Worm (Caenorhabditis elegans) whole organism, L2 larva: ENCODE measurements around the gene T05C3.2.
A peak's percentile ranks its signal among the peaks of the same experiment; 100 is the strongest.

Source experiments
- F13H6.1 ChIP-seq: sonication (generic microtip); optimal IDR thresholded peaks from 2 replicates; lab custom pipeline; 2016; ENCODE audit warnings: missing genetic modification characterization, missing compliant biosample characterization
- R02D3.7 ChIP-seq: fragments of 150-350 bp; optimal IDR thresholded peaks from 2 replicates; lab custom pipeline; 2014; ENCODE audit warnings: missing biosample characterization, missing genetic modification characterization
- Y55F3AM.14 ChIP-seq: fragments of 200-800 bp; sonication (Bioruptor generic); optimal IDR thresholded peaks from 2 replicates; lab custom pipeline; 2018; ENCODE audit warnings: mild to moderate bottlenecking, missing genetic modification characterization, missing compliant biosample characterization
- ZK546.5 ChIP-seq: sonication (generic microtip); optimal IDR thresholded peaks from 2 replicates; lab custom pipeline; 2017; ENCODE audit warnings: missing biosample characterization, missing genetic modification characterization
- alr-1 ChIP-seq: fragments of 150-350 bp; optimal IDR thresholded peaks from 2 replicates; lab custom pipeline; 2014; ENCODE audit warnings: missing biosample characterization, missing genetic modification characterization
- aly-2 ChIP-seq: fragments of 150-350 bp; optimal IDR thresholded peaks from 2 replicates; lab custom pipeline; 2014; ENCODE audit warnings: missing biosample characterization, missing genetic modification characterization
- ama-1 ChIP-seq: fragments of 150-350 bp; optimal IDR thresholded peaks from 2 replicates; lab custom pipeline; 2018; ENCODE audit warnings: inconsistent platforms
- ceh-16 ChIP-seq: fragments of 150-350 bp; optimal IDR thresholded peaks from 2 replicates; lab custom pipeline; 2014; ENCODE audit warnings: missing biosample characterization, missing genetic modification characterization
- ceh-82 ChIP-seq: fragments of 150-350 bp; optimal IDR thresholded peaks from 2 replicates; lab custom pipeline; 2014; ENCODE audit warnings: missing biosample characterization, missing genetic modification characterization
- crh-2 ChIP-seq: sonication (generic microtip); optimal IDR thresholded peaks from 2 replicates; lab custom pipeline; 2017; ENCODE audit warnings: missing biosample characterization, missing genetic modification characterization
- egl-27 ChIP-seq: sonication (generic microtip); optimal IDR thresholded peaks from 3 replicates; lab custom pipeline; 2017; ENCODE audit warnings: missing biosample characterization, missing genetic modification reagents, missing genetic modification characterization
- elt-1 ChIP-seq: fragments of 150-350 bp; optimal IDR thresholded peaks from 2 replicates; lab custom pipeline; 2014; ENCODE audit warnings: missing biosample characterization, missing genetic modification characterization
- lin-11 ChIP-seq: fragments of 150-350 bp; sonication (generic microtip); optimal IDR thresholded peaks from 2 replicates; lab custom pipeline; 2014; ENCODE audit warnings: missing biosample characterization, missing genetic modification characterization, inconsistent platforms, mixed read lengths
- lsy-2 ChIP-seq, 2 experiments: fragments of 150-350 bp in 1 of 2; sonication (generic microtip) in 1 of 2; optimal IDR thresholded peaks; 2 replicates each; lab custom pipeline; 2014 to 2017; ENCODE audit warnings: missing biosample characterization in 2 of 2, missing genetic modification characterization in 2 of 2
- mab-5 ChIP-seq: fragments of 150-350 bp; optimal IDR thresholded peaks from 2 replicates; lab custom pipeline; 2014; ENCODE audit warnings: missing biosample characterization, missing genetic modification characterization
- mdl-1 ChIP-seq, 2 experiments: fragments of 150-350 bp in 1 of 2; sonication (generic microtip) in 1 of 2; optimal IDR thresholded peaks; 2 replicates each; lab custom pipeline; 2017; ENCODE audit warnings: missing biosample characterization in 2 of 2, missing genetic modification characterization in 2 of 2
- nhr-10 ChIP-seq: sonication (generic microtip); optimal IDR thresholded peaks from 2 replicates; lab custom pipeline; 2017; ENCODE audit warnings: missing biosample characterization, missing genetic modification characterization
- nhr-12 ChIP-seq: fragments of 150-350 bp; optimal IDR thresholded peaks from 2 replicates; lab custom pipeline; 2014; ENCODE audit warnings: missing biosample characterization, missing genetic modification characterization
- nhr-21 ChIP-seq: fragments of 150-350 bp; optimal IDR thresholded peaks from 2 replicates; lab custom pipeline; 2014; ENCODE audit warnings: missing biosample characterization, missing genetic modification characterization
- nhr-23 ChIP-seq: fragments of 150-350 bp; optimal IDR thresholded peaks from 2 replicates; lab custom pipeline; 2014; ENCODE audit warnings: missing biosample characterization, missing genetic modification reagents, missing genetic modification characterization
- nhr-237 ChIP-seq: fragments of 150-350 bp; optimal IDR thresholded peaks from 2 replicates; lab custom pipeline; 2014; ENCODE audit warnings: missing biosample characterization, missing genetic modification characterization
- nhr-25 ChIP-seq: fragments of 150-350 bp; sonication (generic microtip); optimal IDR thresholded peaks from 3 replicates; lab custom pipeline; 2014; ENCODE audit warnings: missing biosample characterization, missing genetic modification characterization
- nhr-6 ChIP-seq: fragments of 150-350 bp; optimal IDR thresholded peaks from 2 replicates; lab custom pipeline; 2014; ENCODE audit warnings: missing biosample characterization, missing genetic modification characterization
- peb-1 ChIP-seq: fragments of 150-350 bp; optimal IDR thresholded peaks from 2 replicates; lab custom pipeline; 2014; ENCODE audit warnings: missing biosample characterization, missing genetic modification characterization
- sem-4 ChIP-seq: fragments of 150-350 bp; optimal IDR thresholded peaks from 2 replicates; lab custom pipeline; 2014; ENCODE audit warnings: missing biosample characterization, missing genetic modification reagents, missing genetic modification characterization
- skn-1 ChIP-seq: sonication (generic microtip); optimal IDR thresholded peaks from 2 replicates; lab custom pipeline; 2017; ENCODE audit warnings: missing biosample characterization, missing genetic modification characterization
- snpc-4 ChIP-seq: fragments of 150-350 bp; optimal IDR thresholded peaks from 2 replicates; lab custom pipeline; 2014; ENCODE audit warnings: missing biosample characterization, missing genetic modification characterization
- unc-55 ChIP-seq: fragments of 150-350 bp; sonication (generic microtip); optimal IDR thresholded peaks from 3 replicates; lab custom pipeline; 2014; ENCODE audit warnings: missing biosample characterization, missing genetic modification reagents, missing genetic modification characterization
- unc-62 ChIP-seq: fragments of 150-350 bp; optimal IDR thresholded peaks from 2 replicates; lab custom pipeline; 2014; ENCODE audit warnings: missing biosample characterization, missing genetic modification reagents, missing genetic modification characterization
- zag-1 ChIP-seq: fragments of 150-350 bp; optimal IDR thresholded peaks from 2 replicates; lab custom pipeline; 2014; ENCODE audit warnings: missing biosample characterization, missing genetic modification characterization
- ztf-1 ChIP-seq: fragments of 200-800 bp; sonication (Bioruptor generic); conservative IDR thresholded peaks from 2 replicates; pipeline ENCODE4 v1.3.6; 2022; ENCODE audit warnings: missing genetic modification characterization, missing compliant biosample characterization
- ztf-11 ChIP-seq: sonication (generic microtip); optimal IDR thresholded peaks from 2 replicates; lab custom pipeline; 2017; ENCODE audit warnings: missing biosample characterization, missing genetic modification characterization
- ztf-4 ChIP-seq: fragments of 150-350 bp; optimal IDR thresholded peaks from 2 replicates; lab custom pipeline; 2014; ENCODE audit warnings: missing biosample characterization, missing genetic modification characterization

Gene T05C3.2

ce11 chrV:5477719-5478118 is 15.8 kb upstream of the T05C3.2 start:
- TF ChIP-seq nhr-25 (tag; lab: Kevin White, UChicago) (no peak), unc-55 (GFP tag; lab: Kevin White, UChicago) (peak; percentile 20)

DNA sequence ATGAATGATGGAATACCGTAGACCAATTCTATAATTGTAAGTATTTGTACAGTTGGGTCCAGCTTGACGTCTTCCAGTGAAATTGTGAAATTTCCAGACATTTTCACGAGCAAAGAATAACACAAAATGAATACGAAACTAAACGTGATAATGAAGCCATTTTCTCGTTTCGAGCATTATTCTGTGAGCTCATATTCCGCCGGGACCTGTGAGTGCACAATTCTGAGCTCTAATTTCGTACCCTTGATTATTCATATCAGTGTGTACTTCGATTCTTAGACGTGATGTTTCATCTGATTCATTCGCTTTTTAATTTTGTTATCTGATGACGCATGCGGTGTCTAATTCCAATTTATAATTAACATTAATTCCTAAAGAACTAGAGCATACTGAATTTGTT is 11.2 kb upstream of the T05C3.2 start, which contains the start of gene srg-66:
Gene srg-66 (minus strand): TSS at position 101 of the 400 bp plus-strand sequence.
- no peak for TF ChIP-seq zag-1 (tag; lab: Kevin White, UChicago)
- TF ChIP-seq lsy-2 (tag; optimal IDR thresholded peaks at IDR 0.05; lab: Kevin White, UChicago) = no peak
- no peak for TF ChIP-seq skn-1
- TF ChIP-seq peb-1 (tag; lab: Kevin White, UChicago) = no peak
- TF ChIP-seq ceh-82 = no peak

DNA sequence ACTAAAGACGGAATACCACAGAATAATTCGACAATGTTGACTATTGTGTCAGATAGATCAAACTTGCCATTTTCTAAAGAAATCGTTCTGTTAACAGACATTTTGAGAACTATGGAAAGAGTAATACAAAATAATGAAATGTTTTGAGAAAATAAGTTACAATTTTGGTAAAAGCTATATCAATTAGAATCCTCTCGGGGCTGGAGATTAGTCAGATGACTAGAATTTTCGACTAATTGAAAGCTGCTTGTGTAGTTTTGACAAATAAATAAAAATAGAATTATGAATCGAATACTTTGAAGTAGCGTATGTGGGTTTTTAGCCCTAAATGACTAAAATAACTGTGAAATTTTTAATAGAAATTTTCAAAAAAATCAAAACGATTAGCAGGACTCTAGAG is 8.7 kb upstream of the T05C3.2 start, which contains the start of gene srg-65:
Gene srg-65 (minus strand): TSS at position 101 of the 400 bp plus-strand sequence.
- TF ChIP-seq nhr-10 (tag; lab: Kevin White, UChicago) (no peak), unc-55 (GFP tag; lab: Kevin White, UChicago) (no peak), egl-27 (tag; lab: Kevin White, UChicago) (no peak), mab-5 (tag; lab: Kevin White, UChicago) (no peak), R02D3.7 (tag; lab: Kevin White, UChicago) (no peak), snpc-4 (tag; lab: Kevin White, UChicago) (no peak), ztf-1 (GFP tag; lab: Robert Waterston, UW) (no peak), ztf-4 (tag; lab: Kevin White, UChicago) (no peak), skn-1 (no peak), ztf-11 (no peak), nhr-25 (tag; lab: Kevin White, UChicago) (no peak)

DNA sequence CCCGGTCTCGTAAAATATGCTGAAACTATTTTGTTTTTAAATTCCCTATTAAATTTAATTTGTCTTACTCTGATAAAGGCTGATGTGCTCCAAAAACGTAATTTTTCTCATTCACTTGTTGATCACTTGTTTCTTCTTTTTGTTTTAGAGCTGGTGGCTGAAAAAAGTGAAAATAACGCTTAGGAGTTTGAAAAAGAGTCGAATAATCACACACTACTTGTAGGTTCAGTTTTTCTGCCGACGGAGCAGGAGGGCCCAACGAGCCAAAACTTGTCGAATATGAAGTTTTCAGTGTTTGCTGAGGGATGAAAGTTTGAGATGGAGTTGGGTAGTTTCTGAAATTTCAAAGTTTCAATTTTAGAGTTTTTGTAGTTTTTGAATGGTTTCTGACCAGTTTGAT is 6.4 kb upstream of the T05C3.2 start:
- TF ChIP-seq nhr-23 (tag; lab: Kevin White, UChicago) (no peak), ztf-4 (tag; lab: Kevin White, UChicago) (no peak), Y55F3AM.14 (GFP tag; lab: Kevin White, UChicago) (no peak), nhr-21 (tag; lab: Kevin White, UChicago) (no peak), unc-62 (GFP tag; lab: Kevin White, UChicago) (no peak), R02D3.7 (tag; lab: Kevin White, UChicago) (no peak), snpc-4 (tag; lab: Kevin White, UChicago) (no peak), zag-1 (tag; lab: Kevin White, UChicago) (no peak), ama-1 (no peak), F13H6.1 (no peak), sem-4 (tag; lab: Kevin White, UChicago) (no peak), crh-2 (tag; lab: Kevin White, UChicago) (no peak), elt-1 (tag; lab: Kevin White, UChicago) (no peak), nhr-12 (no peak), egl-27 (tag; lab: Kevin White, UChicago) (no peak)
- TF ChIP-seq, all 48 proteins: peak for 0

- TF ChIP-seq ceh-16 (no peak), ZK546.5 (tag; lab: Kevin White, UChicago) (no peak), aly-2 (no peak), nhr-23 (tag; lab: Kevin White, UChicago) (no peak), peb-1 (tag; lab: Kevin White, UChicago) (no peak), unc-55 (GFP tag; lab: Kevin White, UChicago) (no peak), F13H6.1 (no peak), nhr-237 (tag; lab: Kevin White, UChicago) (no peak), nhr-10 (tag; lab: Kevin White, UChicago) (no peak), alr-1 (tag; lab: Kevin White, UChicago) (no peak), lin-11 (tag; lab: Kevin White, UChicago) (no peak), nhr-21 (tag; lab: Kevin White, UChicago) (no peak), nhr-6 (tag; lab: Kevin White, UChicago) (no peak), nhr-12 (no peak), ztf-4 (tag; lab: Kevin White, UChicago) (no peak), mdl-1 (tag; optimal IDR thresholded peaks at IDR 0.05; lab: Kevin White, UChicago) (no peak), sem-4 (tag; lab: Kevin White, UChicago) (no peak), unc-62 (GFP tag; lab: Kevin White, UChicago) (no peak), snpc-4 (tag; lab: Kevin White, UChicago) (no peak)
- TF ChIP-seq, all 48 proteins: peak for 0
These were observed 4.8 kb upstream of the T05C3.2 start, which contains the start of gene grl-18 for ce11 chrV:5488766-5489165. Gene grl-18 (minus strand): TSS chrV:5488866.
